Fruit fly (Drosophila melanogaster) whole organism, adult: Measurements from ENCODE around the gene CG13375.

Source experiments
- CG1620 ChIP-seq: fragments of 200-800 bp; sonication (Bioruptor generic); optimal IDR thresholded peaks from 2 replicates; lab custom pipeline; 2016; ENCODE audit warnings: missing biosample characterization, missing genetic modification characterization
- CG33017 ChIP-seq: fragments of 200-800 bp; sonication (Bioruptor generic); optimal IDR thresholded peaks from 2 replicates; lab custom pipeline; 2018; ENCODE audit warnings: missing biosample characterization, mild to moderate bottlenecking, missing genetic modification characterization, moderate library complexity
- CG5204 ChIP-seq: fragments of 200-800 bp; sonication (Bioruptor generic); optimal IDR thresholded peaks from 2 replicates; lab custom pipeline; 2016; ENCODE audit warnings: missing biosample characterization, missing genetic modification characterization
- cic ChIP-seq: fragments of 200-800 bp; sonication (Bioruptor generic); optimal IDR thresholded peaks from 2 replicates; lab custom pipeline; 2017; ENCODE audit warnings: missing biosample characterization, mild to moderate bottlenecking, missing genetic modification characterization, moderate library complexity
- kay ChIP-seq: fragments of 200-800 bp; sonication (Bioruptor generic); peaks from one replicate; lab custom pipeline; 2016; ENCODE audit warnings: missing biosample characterization, missing genetic modification characterization, borderline replicate concordance
- toe ChIP-seq: fragments of 200-800 bp; sonication (Bioruptor generic); optimal IDR thresholded peaks from 2 replicates; lab custom pipeline; 2016; ENCODE audit warnings: missing biosample characterization, missing genetic modification characterization

DNA sequence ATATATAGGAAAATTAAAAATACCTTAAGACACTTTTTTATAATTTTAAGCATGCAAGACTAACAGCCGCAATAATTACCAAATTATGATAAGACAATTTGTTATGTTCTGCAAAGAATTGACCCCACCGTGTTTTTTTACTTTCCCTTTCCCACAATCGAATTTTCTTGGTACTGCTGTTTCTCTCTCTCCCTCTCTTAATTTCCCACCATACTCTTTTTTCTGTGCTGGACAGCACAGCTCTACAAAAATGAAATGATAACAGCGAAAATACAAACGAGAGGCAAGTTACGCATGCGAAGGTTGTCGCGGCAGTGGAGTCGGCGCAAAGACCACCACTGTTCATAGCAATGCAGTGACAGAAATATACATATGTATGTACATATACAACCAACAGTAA, 16.9 kb downstream of the CG13375 start:
- no peak for TF ChIP-seq cic (GFP tag; lab: Kevin White, UChicago)
- TF ChIP-seq CG1620 (GFP tag; lab: Kevin White, UChicago) = no peak
- TF ChIP-seq toe (GFP tag; lab: Kevin White, UChicago) = no peak
- no peak for TF ChIP-seq CG33017 (tag; lab: Kevin White, UChicago)
- peak; percentile 56 for TF ChIP-seq kay (GFP tag; lab: Kevin White, UChicago)
- TF ChIP-seq CG5204 (GFP tag; lab: Kevin White, UChicago) = no peak
